Worm (Caenorhabditis elegans) whole organism, L1 larva: ENCODE data around the gene srj-39.

Experiments used
- C04F5.9 ChIP-seq: sonication (generic microtip); optimal IDR thresholded peaks from 2 replicates; lab custom pipeline; 2016; ENCODE audit warnings: missing genetic modification characterization, missing compliant biosample characterization
- C16A3.4 ChIP-seq: fragments of 150-350 bp; optimal IDR thresholded peaks from 2 replicates; lab custom pipeline; 2014; ENCODE audit warnings: missing biosample characterization, missing genetic modification characterization
- F16B12.6 ChIP-seq: fragments of 150-350 bp; optimal IDR thresholded peaks from 2 replicates; lab custom pipeline; 2014; ENCODE audit warnings: missing biosample characterization, missing genetic modification characterization
- Y116A8C.19 ChIP-seq: sonication (generic microtip); optimal IDR thresholded peaks from 2 replicates; lab custom pipeline; 2016; ENCODE audit warnings: missing compliant biosample characterization, missing genetic modification characterization, borderline replicate concordance
- aha-1 ChIP-seq: fragments of 150-350 bp; optimal IDR thresholded peaks from 2 replicates; lab custom pipeline; 2014; ENCODE audit warnings: missing biosample characterization, missing genetic modification characterization
- alr-1 ChIP-seq: fragments of 200-800 bp; sonication (Bioruptor generic); optimal IDR thresholded peaks from 2 replicates; lab custom pipeline; 2018; ENCODE audit warnings: borderline replicate concordance, mild to moderate bottlenecking, missing genetic modification characterization, missing compliant biosample characterization
- ceh-82 ChIP-seq, 3 experiments: fragments of 150-350 bp in 1 of 3; sonication (generic microtip) in 2 of 3; optimal IDR thresholded peaks; 2 replicates each; lab custom pipeline; 2014 to 2017; ENCODE audit warnings: missing biosample characterization in 3 of 3, missing genetic modification characterization in 3 of 3
- ceh-88 ChIP-seq: fragments of 200-800 bp; sonication (Bioruptor generic); IDR thresholded peaks from 2 replicates; pipeline ENCODE4 v1.3.6; 2022; ENCODE audit warnings: missing genetic modification characterization, missing compliant biosample characterization
- ceh-90 ChIP-seq: sonication (generic microtip); optimal IDR thresholded peaks from 2 replicates; lab custom pipeline; 2016; ENCODE audit warnings: missing genetic modification characterization, missing compliant biosample characterization
- ces-1 ChIP-seq: fragments of 150-350 bp; optimal IDR thresholded peaks from 2 replicates; lab custom pipeline; 2014; ENCODE audit warnings: missing biosample characterization, missing genetic modification reagents, missing genetic modification characterization
- efl-1 ChIP-seq, 4 experiments: fragments of 150-350 bp; optimal IDR thresholded peaks in 3 of 4; peaks in 1 of 4; 1 replicate in 1 of 4; 2 replicates in 3 of 4; lab custom pipeline; 2014; ENCODE audit warnings: missing biosample characterization in 2 of 4, missing genetic modification characterization in 2 of 4, missing genetic modification reagents in 2 of 4
- egl-27 ChIP-seq, 2 experiments: fragments of 150-350 bp in 1 of 2; sonication (generic microtip); optimal IDR thresholded peaks; 3 replicates each; lab custom pipeline; 2017 to 2018; ENCODE audit warnings: missing biosample characterization in 2 of 2, missing genetic modification characterization in 2 of 2, missing genetic modification reagents in 2 of 2
- elt-2 ChIP-seq: sonication (generic microtip); optimal IDR thresholded peaks from 2 replicates; lab custom pipeline; 2016; ENCODE audit warnings: missing genetic modification characterization, mild to moderate bottlenecking, inconsistent platforms, missing compliant biosample characterization, missing genetic modification reagents
- elt-3 ChIP-seq, 6 experiments: fragments of 150-350 bp in 1 of 6; sonication (generic microtip); optimal IDR thresholded peaks; 2 replicates each; lab custom pipeline; 2017 to 2018; ENCODE audit warnings: missing biosample characterization in 6 of 6, missing genetic modification characterization in 6 of 6, inconsistent platforms in 1 of 6
- fkh-10 ChIP-seq: sonication (generic microtip); optimal IDR thresholded peaks from 2 replicates; lab custom pipeline; 2017; ENCODE audit warnings: missing biosample characterization, missing genetic modification reagents, missing genetic modification characterization
- fkh-4 ChIP-seq: sonication (generic microtip); optimal IDR thresholded peaks from 2 replicates; lab custom pipeline; 2016; ENCODE audit warnings: missing compliant biosample characterization, missing genetic modification characterization, borderline replicate concordance
- fkh-8 ChIP-seq: sonication (generic microtip); optimal IDR thresholded peaks from 2 replicates; lab custom pipeline; 2016; ENCODE audit warnings: mild to moderate bottlenecking, missing genetic modification characterization, missing compliant biosample characterization
- grh-1 ChIP-seq: fragments of 200-800 bp; sonication (Bioruptor generic); IDR thresholded peaks from 2 replicates; pipeline ENCODE4 v1.3.6; 2022; ENCODE audit warnings: missing genetic modification reagents, missing genetic modification characterization, missing compliant biosample characterization
- hlh-17 ChIP-seq: fragments of 200-800 bp; sonication (Bioruptor generic); optimal IDR thresholded peaks from 2 replicates; lab custom pipeline; 2018; ENCODE audit warnings: missing genetic modification characterization, mild to moderate bottlenecking, missing compliant biosample characterization, moderate library complexity, borderline replicate concordance
- hlh-4 ChIP-seq: sonication (generic microtip); optimal IDR thresholded peaks from 2 replicates; lab custom pipeline; 2016; ENCODE audit warnings: mild to moderate bottlenecking, missing genetic modification characterization, missing compliant biosample characterization
- irx-1 ChIP-seq: sonication (generic microtip); optimal IDR thresholded peaks from 2 replicates; lab custom pipeline; 2016; ENCODE audit warnings: missing genetic modification characterization, missing compliant biosample characterization
- jun-1 ChIP-seq: fragments of 150-350 bp; optimal IDR thresholded peaks from 2 replicates; lab custom pipeline; 2014; ENCODE audit warnings: missing biosample characterization, missing genetic modification reagents, missing genetic modification characterization
- lin-13 ChIP-seq: fragments of 150-350 bp; optimal IDR thresholded peaks from 2 replicates; lab custom pipeline; 2014; ENCODE audit warnings: missing biosample characterization, missing genetic modification reagents, missing genetic modification characterization
- lin-14 ChIP-seq: fragments of 200-800 bp; sonication (Bioruptor generic); optimal IDR thresholded peaks from 2 replicates; lab custom pipeline; 2018; ENCODE audit warnings: mild to moderate bottlenecking, missing genetic modification characterization, moderate library complexity, missing compliant biosample characterization
- lin-35 ChIP-seq, 2 experiments: fragments of 150-350 bp; optimal IDR thresholded peaks; 2 replicates each; lab custom pipeline; 2014; ENCODE audit warnings: missing biosample characterization in 2 of 2, missing genetic modification characterization in 2 of 2, missing genetic modification reagents in 2 of 2
- lin-39 ChIP-seq: fragments of 150-350 bp; optimal IDR thresholded peaks from 2 replicates; lab custom pipeline; 2014; ENCODE audit warnings: missing biosample characterization, missing genetic modification reagents, missing genetic modification characterization
- lir-3 ChIP-seq: sonication (generic microtip); optimal IDR thresholded peaks from 2 replicates; lab custom pipeline; 2016; ENCODE audit warnings: mild to moderate bottlenecking, missing genetic modification characterization, moderate library complexity, missing compliant biosample characterization; ENCODE audit not compliant: poor library complexity
- mab-9 ChIP-seq: fragments of 200-800 bp; sonication (Bioruptor generic); IDR thresholded peaks from 2 replicates; pipeline ENCODE4 v1.3.6; 2022; ENCODE audit warnings: missing genetic modification reagents, missing genetic modification characterization, missing compliant biosample characterization
- mdl-1 ChIP-seq, 2 experiments: fragments of 150-350 bp; optimal IDR thresholded peaks; 2 replicates each; lab custom pipeline; 2014 to 2017; ENCODE audit warnings: missing biosample characterization in 2 of 2, missing genetic modification characterization in 2 of 2, inconsistent platforms in 1 of 2
- mep-1 ChIP-seq: fragments of 150-350 bp; optimal IDR thresholded peaks from 2 replicates; lab custom pipeline; 2014; ENCODE audit warnings: missing biosample characterization, missing genetic modification characterization
- nhr-12 ChIP-seq: sonication (generic microtip); optimal IDR thresholded peaks from 2 replicates; lab custom pipeline; 2017; ENCODE audit warnings: missing biosample characterization, missing genetic modification characterization
- nhr-19 ChIP-seq: fragments of 200-800 bp; sonication (Bioruptor generic); conservative IDR thresholded peaks from 2 replicates; pipeline ENCODE4 v1.3.6; 2022; ENCODE audit warnings: missing genetic modification characterization, missing compliant biosample characterization
- nhr-20 ChIP-seq: sonication (generic microtip); optimal IDR thresholded peaks from 2 replicates; lab custom pipeline; 2016; ENCODE audit warnings: mild to moderate bottlenecking, missing genetic modification characterization, missing compliant biosample characterization
- nhr-237 ChIP-seq: fragments of 150-350 bp; optimal IDR thresholded peaks from 2 replicates; lab custom pipeline; 2014; ENCODE audit warnings: missing biosample characterization, missing genetic modification characterization
- nhr-28 ChIP-seq: fragments of 150-350 bp; optimal IDR thresholded peaks from 2 replicates; lab custom pipeline; 2014; ENCODE audit warnings: missing biosample characterization, missing genetic modification characterization
- nhr-47 ChIP-seq: sonication (generic microtip); optimal IDR thresholded peaks from 2 replicates; lab custom pipeline; 2016; ENCODE audit warnings: mild to moderate bottlenecking, missing genetic modification characterization, moderate library complexity, missing compliant biosample characterization
- nhr-71 ChIP-seq: sonication (generic microtip); optimal IDR thresholded peaks from 2 replicates; lab custom pipeline; 2016; ENCODE audit warnings: mild to moderate bottlenecking, missing genetic modification characterization, moderate library complexity, missing compliant biosample characterization
- nhr-77 ChIP-seq: fragments of 150-350 bp; optimal IDR thresholded peaks from 2 replicates; lab custom pipeline; 2014; ENCODE audit warnings: missing biosample characterization, missing genetic modification characterization
- nhr-85 ChIP-seq: sonication (generic microtip); peaks from one replicate; lab custom pipeline; 2016; ENCODE audit warnings: missing genetic modification characterization, inconsistent platforms, missing compliant biosample characterization
- nhr-90 ChIP-seq: sonication (generic microtip); optimal IDR thresholded peaks from 2 replicates; lab custom pipeline; 2016; ENCODE audit warnings: mild to moderate bottlenecking, missing genetic modification characterization, missing compliant biosample characterization; ENCODE audit not compliant: poor library complexity
- pax-3 ChIP-seq: fragments of 200-800 bp; sonication (Bioruptor generic); optimal IDR thresholded peaks from 2 replicates; lab custom pipeline; 2018; ENCODE audit warnings: mild to moderate bottlenecking, missing genetic modification characterization, moderate library complexity, missing compliant biosample characterization
- snu-23 ChIP-seq: sonication (generic microtip); optimal IDR thresholded peaks from 2 replicates; lab custom pipeline; 2016; ENCODE audit warnings: missing genetic modification characterization, missing compliant biosample characterization
- sptf-1 ChIP-seq: fragments of 150-350 bp; optimal IDR thresholded peaks from 2 replicates; lab custom pipeline; 2014; ENCODE audit warnings: missing biosample characterization, missing genetic modification characterization
- sup-37 ChIP-seq: fragments of 200-800 bp; sonication (Bioruptor generic); optimal IDR thresholded peaks from 2 replicates; lab custom pipeline; 2018; ENCODE audit warnings: mild to moderate bottlenecking, missing genetic modification characterization, missing compliant biosample characterization
- swsn-7 ChIP-seq: sonication (generic microtip); optimal IDR thresholded peaks from 2 replicates; lab custom pipeline; 2016; ENCODE audit warnings: missing genetic modification characterization, missing compliant biosample characterization
- tbx-2 ChIP-seq: sonication (generic microtip); optimal IDR thresholded peaks from 2 replicates; lab custom pipeline; 2016; ENCODE audit warnings: missing genetic modification characterization, missing compliant biosample characterization
- unc-130 ChIP-seq: fragments of 150-350 bp; optimal IDR thresholded peaks from 2 replicates; lab custom pipeline; 2017; ENCODE audit warnings: missing biosample characterization, missing genetic modification characterization, inconsistent platforms
- zag-1 ChIP-seq: fragments of 150-350 bp; optimal IDR thresholded peaks from 2 replicates; lab custom pipeline; 2014; ENCODE audit warnings: missing biosample characterization, missing genetic modification characterization
- zip-4 ChIP-seq: fragments of 200-800 bp; sonication (Bioruptor generic); optimal IDR thresholded peaks from 2 replicates; lab custom pipeline; 2018; ENCODE audit warnings: mild to moderate bottlenecking, missing genetic modification characterization, moderate library complexity, missing compliant biosample characterization
- ztf-11 ChIP-seq, 2 experiments: sonication (generic microtip); optimal IDR thresholded peaks; 2 replicates each; lab custom pipeline; 2016 to 2017; ENCODE audit warnings: missing genetic modification characterization in 2 of 2, missing biosample characterization in 1 of 2, missing compliant biosample characterization in 1 of 2
- ztf-4 ChIP-seq: fragments of 150-350 bp; optimal IDR thresholded peaks from 2 replicates; lab custom pipeline; 2014; ENCODE audit warnings: missing biosample characterization, missing genetic modification characterization

The srj-39 gene

ce11 chrV:4131471-4131939 lies 27.1 kb downstream of the srj-39 start, which contains the start of gene nhr-57:
TSS of gene nhr-57 (plus strand) at chrV:4131889.
- TF ChIP-seq hlh-4 (tag; lab: Kevin White, UChicago) (no peak), fkh-4 (tag; lab: Kevin White, UChicago) (no peak), mab-9 (GFP tag; lab: Robert Waterston, UW) (no peak), alr-1 (no peak), nhr-20 (tag; lab: Kevin White, UChicago) (peak; percentile 92), egl-27 (tag; optimal IDR thresholded peaks at IDR 0.05; lab: Kevin White, UChicago) (peak in 1 of 2 experiments; percentile 7), jun-1 (tag; lab: Kevin White, UChicago) (peak; percentile 26), lin-14 (GFP tag; lab: Kevin White, UChicago) (peak; percentile 91), ceh-90 (tag; lab: Kevin White, UChicago) (no peak), fkh-8 (peak; percentile 51), nhr-19 (GFP tag; lab: Robert Waterston, UW) (peak; percentile 79), lin-13 (GFP tag; lab: Kevin White, UChicago) (peak; percentile 9), ztf-4 (peak; percentile 20), C16A3.4 (tag; lab: Kevin White, UChicago) (peak; percentile 59), unc-130 (tag; lab: Kevin White, UChicago) (peak; percentile 20), grh-1 (GFP tag; lab: Robert Waterston, UW) (peak; percentile 57), nhr-85 (peak; percentile 95), snu-23 (GFP tag; lab: Kevin White, UChicago) (peak; percentile 76), nhr-12 (tag; lab: Kevin White, UChicago) (no peak), sup-37 (GFP tag; lab: Kevin White, UChicago) (peak; percentile 54), hlh-17 (GFP tag; lab: Kevin White, UChicago) (no peak), ztf-11 (tag; optimal IDR thresholded peaks at IDR 0.05; lab: Kevin White, UChicago) (no peak), nhr-47 (tag; lab: Kevin White, UChicago) (peak; percentile 64), ceh-82 (tag; optimal IDR thresholded peaks at IDR 0.05; lab: Kevin White, UChicago) (peak in 1 of 3 experiments; percentile 32), nhr-90 (tag; lab: Kevin White, UChicago) (peak; percentile 79), nhr-237 (peak; percentile 7), F16B12.6 (no peak), lin-39 (tag; lab: Kevin White, UChicago) (no peak), sptf-1 (no peak), aha-1 (tag; lab: Kevin White, UChicago) (peak; percentile 100), swsn-7 (tag; lab: Kevin White, UChicago) (peak; percentile 51), efl-1 (optimal IDR thresholded peaks at IDR 0.05; lab: Kevin White, UChicago) (peak; percentile 50 to 54), efl-1 (GFP tag; optimal IDR thresholded peaks at IDR 0.05 in 1 of 2; lab: Kevin White, UChicago) (peak in 1 of 2 experiments; percentile 92), mep-1 (tag; lab: Kevin White, UChicago) (peak; percentile 50), elt-3 (tag; optimal IDR thresholded peaks at IDR 0.05; lab: Kevin White, UChicago) (peak in 3 of 6 experiments; percentile 39 to 98 (median 89)), tbx-2 (tag; lab: Kevin White, UChicago) (peak; percentile 74), fkh-10 (GFP tag; lab: Kevin White, UChicago) (no peak), nhr-77 (peak; percentile 83), irx-1 (tag; lab: Kevin White, UChicago) (peak; percentile 57), ces-1 (GFP tag; lab: Kevin White, UChicago) (no peak), ceh-88 (GFP tag; lab: Robert Waterston, UW) (0 out of 2 replicates have a peak, but pooled peaks have one; percentile 24), lir-3 (peak; percentile 53), pax-3 (tag; lab: Kevin White, UChicago) (peak; percentile 45), nhr-71 (tag; lab: Kevin White, UChicago) (peak; percentile 84), Y116A8C.19 (tag; lab: Kevin White, UChicago) (no peak), elt-2 (tag; lab: Kevin White, UChicago) (peak; percentile 43), lin-35 (GFP tag; optimal IDR thresholded peaks at IDR 0.05; lab: Kevin White, UChicago) (peak; percentile 29 to 66), zip-4 (GFP tag; lab: Kevin White, UChicago) (no peak), C04F5.9 (tag; lab: Kevin White, UChicago) (peak; percentile 21), mdl-1 (tag; optimal IDR thresholded peaks at IDR 0.05; lab: Kevin White, UChicago) (peak in 1 of 2 experiments; percentile 77), zag-1 (no peak), nhr-28 (no peak)
